Worm (Caenorhabditis elegans) whole organism, L4 larva: Measurements from ENCODE around the gene ztf-30.
A peak's percentile ranks its signal among the peaks of the same experiment; 100 is the strongest.

ENCODE experiments used
- F49E8.2 ChIP-seq: sonication (generic microtip); optimal IDR thresholded peaks from 2 replicates; lab custom pipeline; 2016; ENCODE audit warnings: missing compliant biosample characterization, mild to moderate bottlenecking, missing genetic modification characterization, borderline replicate concordance
- ces-1 ChIP-seq: fragments of 150-350 bp; sonication (generic microtip); optimal IDR thresholded peaks from 4 replicates; lab custom pipeline; 2014; ENCODE audit warnings: missing biosample characterization, missing genetic modification reagents, missing genetic modification characterization
- hlh-30 ChIP-seq: sonication (generic microtip); optimal IDR thresholded peaks from 2 replicates; lab custom pipeline; 2017; ENCODE audit warnings: antibody characterized with exemption, mild to moderate bottlenecking, missing genetic modification characterization, missing compliant biosample characterization; ENCODE audit not compliant: insufficient read depth
- lim-7 ChIP-seq: fragments of 200-800 bp; sonication (Bioruptor generic); IDR thresholded peaks from 2 replicates; pipeline ENCODE4 v1.3.6; 2022; ENCODE audit warnings: missing genetic modification characterization, missing compliant biosample characterization
- lin-13 ChIP-seq: fragments of 150-350 bp; optimal IDR thresholded peaks from 2 replicates; lab custom pipeline; 2014; ENCODE audit warnings: missing biosample characterization, missing genetic modification reagents, missing genetic modification characterization
- php-3 ChIP-seq: fragments of 200-800 bp; sonication (Bioruptor generic); IDR thresholded peaks from 2 replicates; pipeline ENCODE4 v1.3.6; 2022; ENCODE audit warnings: missing genetic modification reagents, missing genetic modification characterization, missing compliant biosample characterization
- pqm-1 ChIP-seq: sonication (generic microtip); optimal IDR thresholded peaks from 2 replicates; lab custom pipeline; 2017; ENCODE audit warnings: missing biosample characterization, missing genetic modification characterization

- no peak for TF ChIP-seq hlh-30 (tag; lab: Kevin White, UChicago)
- TF ChIP-seq F49E8.2 (tag; lab: Kevin White, UChicago): no peak
- peak; percentile 77 for TF ChIP-seq lim-7 (GFP tag; lab: Robert Waterston, UW)
- no peak for TF ChIP-seq lin-13 (GFP tag; lab: Kevin White, UChicago)
- TF ChIP-seq ces-1: no peak
- no peak for TF ChIP-seq php-3
- no peak for TF ChIP-seq pqm-1 (tag; lab: Kevin White, UChicago)
Observed at ce11 chrIII:8646021-8646420, 48.4 kb upstream of the ztf-30 start.
